Worm (Caenorhabditis elegans) whole organism, L1 larva: ENCODE measurements around the gene acs-3.

Experiments used
- C04F5.9 ChIP-seq: sonication (generic microtip); optimal IDR thresholded peaks from 2 replicates; lab custom pipeline; 2016; ENCODE audit warnings: missing genetic modification characterization, missing compliant biosample characterization
- C16A3.4 ChIP-seq: fragments of 150-350 bp; optimal IDR thresholded peaks from 2 replicates; lab custom pipeline; 2014; ENCODE audit warnings: missing biosample characterization, missing genetic modification characterization
- F16B12.6 ChIP-seq: fragments of 150-350 bp; optimal IDR thresholded peaks from 2 replicates; lab custom pipeline; 2014; ENCODE audit warnings: missing biosample characterization, missing genetic modification characterization
- Y116A8C.19 ChIP-seq: sonication (generic microtip); optimal IDR thresholded peaks from 2 replicates; lab custom pipeline; 2016; ENCODE audit warnings: missing compliant biosample characterization, missing genetic modification characterization, borderline replicate concordance
- aly-2 ChIP-seq: fragments of 150-350 bp; optimal IDR thresholded peaks from 2 replicates; lab custom pipeline; 2014; ENCODE audit warnings: missing biosample characterization, missing genetic modification characterization
- ces-1 ChIP-seq: fragments of 150-350 bp; optimal IDR thresholded peaks from 2 replicates; lab custom pipeline; 2014; ENCODE audit warnings: missing biosample characterization, missing genetic modification reagents, missing genetic modification characterization
- dpl-1 ChIP-seq, 3 experiments: fragments of 150-350 bp in 2 of 3; sonication (generic microtip) in 1 of 3; optimal IDR thresholded peaks; 2 replicates each; lab custom pipeline; 2014 to 2017; ENCODE audit warnings: missing biosample characterization in 3 of 3, missing genetic modification characterization in 3 of 3, missing genetic modification reagents in 3 of 3
- dsc-1 ChIP-seq: sonication (generic microtip); optimal IDR thresholded peaks from 2 replicates; lab custom pipeline; 2016; ENCODE audit warnings: mild to moderate bottlenecking, missing genetic modification characterization, missing compliant biosample characterization
- efl-1 ChIP-seq, 4 experiments: fragments of 150-350 bp; optimal IDR thresholded peaks in 3 of 4; peaks in 1 of 4; 1 replicate in 1 of 4; 2 replicates in 3 of 4; lab custom pipeline; 2014; ENCODE audit warnings: missing biosample characterization in 2 of 4, missing genetic modification characterization in 2 of 4, missing genetic modification reagents in 2 of 4
- egl-13 ChIP-seq: sonication (generic microtip); optimal IDR thresholded peaks from 2 replicates; lab custom pipeline; 2016; ENCODE audit warnings: missing genotype, missing genetic modification reagents, missing genetic modification characterization, missing compliant biosample characterization
- egl-27 ChIP-seq, 2 experiments: fragments of 150-350 bp in 1 of 2; sonication (generic microtip); optimal IDR thresholded peaks; 3 replicates each; lab custom pipeline; 2017 to 2018; ENCODE audit warnings: missing biosample characterization in 2 of 2, missing genetic modification characterization in 2 of 2, missing genetic modification reagents in 2 of 2
- elt-2 ChIP-seq: sonication (generic microtip); optimal IDR thresholded peaks from 2 replicates; lab custom pipeline; 2016; ENCODE audit warnings: missing genetic modification characterization, mild to moderate bottlenecking, inconsistent platforms, missing compliant biosample characterization, missing genetic modification reagents
- elt-3 ChIP-seq, 6 experiments: fragments of 150-350 bp in 1 of 6; sonication (generic microtip); optimal IDR thresholded peaks; 2 replicates each; lab custom pipeline; 2017 to 2018; ENCODE audit warnings: missing biosample characterization in 6 of 6, missing genetic modification characterization in 6 of 6, inconsistent platforms in 1 of 6
- fkh-10 ChIP-seq: sonication (generic microtip); optimal IDR thresholded peaks from 2 replicates; lab custom pipeline; 2017; ENCODE audit warnings: missing biosample characterization, missing genetic modification reagents, missing genetic modification characterization
- fkh-8 ChIP-seq: sonication (generic microtip); optimal IDR thresholded peaks from 2 replicates; lab custom pipeline; 2016; ENCODE audit warnings: mild to moderate bottlenecking, missing genetic modification characterization, missing compliant biosample characterization
- fos-1 ChIP-seq: fragments of 150-350 bp; optimal IDR thresholded peaks from 2 replicates; lab custom pipeline; 2014; ENCODE audit warnings: missing biosample characterization, missing genetic modification characterization
- grh-1 ChIP-seq: fragments of 200-800 bp; sonication (Bioruptor generic); IDR thresholded peaks from 2 replicates; pipeline ENCODE4 v1.3.6; 2022; ENCODE audit warnings: missing genetic modification reagents, missing genetic modification characterization, missing compliant biosample characterization
- hlh-4 ChIP-seq: sonication (generic microtip); optimal IDR thresholded peaks from 2 replicates; lab custom pipeline; 2016; ENCODE audit warnings: mild to moderate bottlenecking, missing genetic modification characterization, missing compliant biosample characterization
- isw-1 ChIP-seq: fragments of 200-800 bp; sonication (Bioruptor generic); IDR thresholded peaks from 2 replicates; pipeline ENCODE4 v1.3.6; 2022; ENCODE audit warnings: missing genetic modification characterization, missing compliant biosample characterization
- jun-1 ChIP-seq: fragments of 150-350 bp; optimal IDR thresholded peaks from 2 replicates; lab custom pipeline; 2014; ENCODE audit warnings: missing biosample characterization, missing genetic modification reagents, missing genetic modification characterization
- lin-13 ChIP-seq: fragments of 150-350 bp; optimal IDR thresholded peaks from 2 replicates; lab custom pipeline; 2014; ENCODE audit warnings: missing biosample characterization, missing genetic modification reagents, missing genetic modification characterization
- lin-14 ChIP-seq: fragments of 200-800 bp; sonication (Bioruptor generic); optimal IDR thresholded peaks from 2 replicates; lab custom pipeline; 2018; ENCODE audit warnings: mild to moderate bottlenecking, missing genetic modification characterization, moderate library complexity, missing compliant biosample characterization
- lin-15B ChIP-seq: fragments of 150-350 bp; sonication (generic microtip); optimal IDR thresholded peaks from 3 replicates; lab custom pipeline; 2014; ENCODE audit warnings: missing biosample characterization, missing genetic modification characterization
- lin-35 ChIP-seq, 2 experiments: fragments of 150-350 bp; optimal IDR thresholded peaks; 2 replicates each; lab custom pipeline; 2014; ENCODE audit warnings: missing biosample characterization in 2 of 2, missing genetic modification characterization in 2 of 2, missing genetic modification reagents in 2 of 2
- lin-39 ChIP-seq: fragments of 150-350 bp; optimal IDR thresholded peaks from 2 replicates; lab custom pipeline; 2014; ENCODE audit warnings: missing biosample characterization, missing genetic modification reagents, missing genetic modification characterization
- lir-3 ChIP-seq: sonication (generic microtip); optimal IDR thresholded peaks from 2 replicates; lab custom pipeline; 2016; ENCODE audit warnings: mild to moderate bottlenecking, missing genetic modification characterization, moderate library complexity, missing compliant biosample characterization; ENCODE audit not compliant: poor library complexity
- mdl-1 ChIP-seq, 2 experiments: fragments of 150-350 bp; optimal IDR thresholded peaks; 2 replicates each; lab custom pipeline; 2014 to 2017; ENCODE audit warnings: missing biosample characterization in 2 of 2, missing genetic modification characterization in 2 of 2, inconsistent platforms in 1 of 2
- nhr-20 ChIP-seq: sonication (generic microtip); optimal IDR thresholded peaks from 2 replicates; lab custom pipeline; 2016; ENCODE audit warnings: mild to moderate bottlenecking, missing genetic modification characterization, missing compliant biosample characterization
- nhr-28 ChIP-seq: fragments of 150-350 bp; optimal IDR thresholded peaks from 2 replicates; lab custom pipeline; 2014; ENCODE audit warnings: missing biosample characterization, missing genetic modification characterization
- nhr-47 ChIP-seq: sonication (generic microtip); optimal IDR thresholded peaks from 2 replicates; lab custom pipeline; 2016; ENCODE audit warnings: mild to moderate bottlenecking, missing genetic modification characterization, moderate library complexity, missing compliant biosample characterization
- nhr-71 ChIP-seq: sonication (generic microtip); optimal IDR thresholded peaks from 2 replicates; lab custom pipeline; 2016; ENCODE audit warnings: mild to moderate bottlenecking, missing genetic modification characterization, moderate library complexity, missing compliant biosample characterization
- nhr-76 ChIP-seq: sonication (generic microtip); optimal IDR thresholded peaks from 2 replicates; lab custom pipeline; 2017; ENCODE audit warnings: missing biosample characterization, missing genetic modification characterization
- nhr-85 ChIP-seq: sonication (generic microtip); peaks from one replicate; lab custom pipeline; 2016; ENCODE audit warnings: missing genetic modification characterization, inconsistent platforms, missing compliant biosample characterization
- pqm-1 ChIP-seq: sonication (generic microtip); optimal IDR thresholded peaks from 3 replicates; lab custom pipeline; 2017; ENCODE audit warnings: missing biosample characterization, missing genetic modification characterization
- skn-1 ChIP-seq: fragments of 150-350 bp; optimal IDR thresholded peaks from 2 replicates; lab custom pipeline; 2014; ENCODE audit warnings: missing biosample characterization, missing genetic modification characterization
- snpc-4 ChIP-seq: fragments of 150-350 bp; optimal IDR thresholded peaks from 2 replicates; lab custom pipeline; 2014; ENCODE audit warnings: missing biosample characterization, missing genetic modification characterization
- snu-23 ChIP-seq: sonication (generic microtip); optimal IDR thresholded peaks from 2 replicates; lab custom pipeline; 2016; ENCODE audit warnings: missing genetic modification characterization, missing compliant biosample characterization
- sox-4 ChIP-seq: sonication (generic microtip); optimal IDR thresholded peaks from 2 replicates; lab custom pipeline; 2016; ENCODE audit warnings: missing genetic modification characterization, missing compliant biosample characterization
- sptf-1 ChIP-seq: fragments of 150-350 bp; optimal IDR thresholded peaks from 2 replicates; lab custom pipeline; 2014; ENCODE audit warnings: missing biosample characterization, missing genetic modification characterization
- sup-37 ChIP-seq: fragments of 200-800 bp; sonication (Bioruptor generic); optimal IDR thresholded peaks from 2 replicates; lab custom pipeline; 2018; ENCODE audit warnings: mild to moderate bottlenecking, missing genetic modification characterization, missing compliant biosample characterization
- tlp-1 ChIP-seq: fragments of 150-350 bp; optimal IDR thresholded peaks from 2 replicates; lab custom pipeline; 2014; ENCODE audit warnings: missing biosample characterization, missing genetic modification characterization
- vab-15 ChIP-seq: sonication (generic microtip); optimal IDR thresholded peaks from 2 replicates; lab custom pipeline; 2017; ENCODE audit warnings: missing genotype, mild to moderate bottlenecking, missing genetic modification characterization, missing compliant biosample characterization
- xbp-1 ChIP-seq: sonication (generic microtip); optimal IDR thresholded peaks from 2 replicates; lab custom pipeline; 2016; ENCODE audit warnings: missing genetic modification characterization, missing compliant biosample characterization
- zag-1 ChIP-seq: fragments of 150-350 bp; optimal IDR thresholded peaks from 2 replicates; lab custom pipeline; 2014; ENCODE audit warnings: missing biosample characterization, missing genetic modification characterization

Gene acs-3

DNA sequence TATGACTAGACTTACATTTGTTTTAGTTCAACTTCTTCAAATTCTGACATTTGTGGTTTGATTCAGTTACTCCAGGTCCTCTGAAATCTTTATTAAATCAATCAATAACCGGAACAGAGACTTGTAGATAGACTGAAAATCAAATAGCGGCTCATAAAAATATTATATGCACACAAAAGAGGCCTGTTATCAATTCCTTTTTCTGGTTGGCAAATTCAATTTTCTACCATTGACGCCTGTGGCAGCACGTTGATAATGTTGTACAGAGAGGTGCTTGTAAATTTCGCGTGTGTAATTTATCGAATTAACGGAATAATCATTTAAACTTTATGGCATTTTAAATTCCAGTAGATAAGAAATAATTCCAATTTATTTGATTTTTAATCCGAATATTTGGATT lies 17.6 kb downstream of the acs-3 start, which contains the start of gene T08B1.1:
T08B1.1 (minus strand) TSS at position 92 of the 400 bp plus-strand sequence.
- TF ChIP-seq lin-15B (tag; lab: Kevin White, UChicago) (no peak), isw-1 (no peak), jun-1 (tag; lab: Kevin White, UChicago) (no peak), elt-2 (tag; lab: Kevin White, UChicago) (peak; percentile 80), F16B12.6 (no peak)

DNA sequence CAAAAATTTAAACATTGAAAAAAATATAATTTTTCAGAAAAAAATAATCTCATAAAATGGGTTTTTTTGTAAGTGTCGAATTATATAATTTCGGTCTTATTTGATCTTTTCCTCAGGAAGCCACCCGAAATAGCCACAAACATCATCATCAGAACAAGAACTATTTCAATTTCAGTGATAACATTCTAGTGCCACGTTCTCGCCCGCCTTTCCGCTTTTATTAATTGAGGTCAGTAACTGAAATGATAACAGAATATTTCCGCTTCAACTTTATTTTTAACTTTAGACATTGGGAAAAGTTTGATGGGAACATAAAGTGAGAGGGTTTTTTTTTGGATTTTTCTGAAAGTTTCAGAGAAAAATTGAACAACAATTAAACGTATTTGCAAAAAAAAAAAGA lies 19.9 kb downstream of the acs-3 start:
- TF ChIP-seq mdl-1 (tag; optimal IDR thresholded peaks at IDR 0.05; lab: Kevin White, UChicago) (no peak), nhr-76 (tag; lab: Kevin White, UChicago) (no peak), C04F5.9 (no peak), elt-2 (tag; lab: Kevin White, UChicago) (peak; percentile 31), dsc-1 (tag; lab: Kevin White, UChicago) (no peak), grh-1 (GFP tag; lab: Robert Waterston, UW) (no peak), sptf-1 (no peak)

DNA sequence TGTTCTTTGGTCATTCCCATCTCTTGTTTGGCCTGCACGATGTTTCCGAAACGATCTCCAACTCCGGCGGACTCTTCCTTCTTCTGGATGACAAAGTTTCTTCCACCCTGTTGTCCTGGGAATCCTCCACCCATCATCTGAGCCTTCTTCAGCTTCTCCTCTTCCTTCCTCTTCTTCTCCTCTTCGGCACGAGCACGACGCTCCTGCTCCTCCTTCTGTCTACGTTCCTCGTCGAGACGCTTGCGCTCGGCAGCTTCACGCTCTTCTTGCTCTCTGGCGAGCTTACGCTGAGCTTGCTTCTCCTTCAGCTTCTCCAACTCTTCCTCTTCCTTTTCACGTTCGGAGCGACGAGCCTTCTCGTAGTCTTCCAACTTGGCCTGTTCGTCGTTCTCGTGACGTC lies 22.1 kb downstream of the acs-3 start:
- no peak for TF ChIP-seq lin-13 (GFP tag; lab: Kevin White, UChicago)
- no peak for TF ChIP-seq nhr-85 (tag; lab: Kevin White, UChicago)
- no peak for TF ChIP-seq efl-1 (optimal IDR thresholded peaks at IDR 0.05; lab: Kevin White, UChicago)
- peak in 1 of 2 experiments; percentile 64 for TF ChIP-seq efl-1 (GFP tag; optimal IDR thresholded peaks at IDR 0.05 in 1 of 2; lab: Kevin White, UChicago)
- TF ChIP-seq vab-15 (tag; lab: Kevin White, UChicago), result no peak
- TF ChIP-seq xbp-1 (tag; lab: Kevin White, UChicago), result no peak
- no peak for TF ChIP-seq zag-1 (tag; lab: Kevin White, UChicago)
- TF ChIP-seq, all 84 proteins: peak for 1

DNA sequence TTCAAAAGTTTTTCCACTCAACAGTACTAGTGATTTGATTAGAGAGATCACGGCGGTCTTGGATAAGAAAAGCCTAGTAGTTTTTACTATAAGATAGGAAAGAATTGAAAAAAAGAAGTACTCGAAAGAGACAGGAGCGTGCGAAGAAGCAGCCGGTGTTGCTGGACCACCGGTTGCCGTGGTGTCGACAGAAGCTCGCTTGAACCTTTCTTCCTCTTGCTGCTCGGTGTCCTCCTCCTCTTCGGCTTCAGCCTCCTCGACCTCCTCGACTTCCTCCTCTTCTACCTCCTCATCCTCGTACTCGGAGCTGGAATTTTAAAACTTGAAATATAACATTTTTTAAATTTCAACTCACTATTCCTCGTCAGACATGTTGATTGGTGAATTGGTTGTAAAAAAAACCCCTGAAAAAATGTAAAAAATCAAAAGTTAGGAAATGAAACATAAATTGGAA lies 23.2 kb downstream of the acs-3 start, which contains the start of gene tnt-4:
tnt-4 (minus strand) TSS at position 404 of the 454 bp plus-strand sequence.
- TF ChIP-seq elt-3 (tag; optimal IDR thresholded peaks at IDR 0.05; lab: Kevin White, UChicago) (no peak), lin-39 (no peak), nhr-76 (tag; lab: Kevin White, UChicago) (no peak), aly-2 (tag; lab: Kevin White, UChicago) (no peak), pqm-1 (tag; lab: Kevin White, UChicago) (no peak), skn-1 (tag; lab: Kevin White, UChicago) (no peak), egl-27 (tag; optimal IDR thresholded peaks at IDR 0.05; lab: Kevin White, UChicago) (no peak), snpc-4 (no peak), snu-23 (no peak), mdl-1 (tag; optimal IDR thresholded peaks at IDR 0.05; lab: Kevin White, UChicago) (no peak), fkh-10 (no peak), nhr-47 (tag; lab: Kevin White, UChicago) (no peak), nhr-85 (tag; lab: Kevin White, UChicago) (no peak), sox-4 (tag; lab: Kevin White, UChicago) (no peak), fos-1 (tag; lab: Kevin White, UChicago) (no peak), egl-13 (tag; lab: Kevin White, UChicago) (no peak)

DNA sequence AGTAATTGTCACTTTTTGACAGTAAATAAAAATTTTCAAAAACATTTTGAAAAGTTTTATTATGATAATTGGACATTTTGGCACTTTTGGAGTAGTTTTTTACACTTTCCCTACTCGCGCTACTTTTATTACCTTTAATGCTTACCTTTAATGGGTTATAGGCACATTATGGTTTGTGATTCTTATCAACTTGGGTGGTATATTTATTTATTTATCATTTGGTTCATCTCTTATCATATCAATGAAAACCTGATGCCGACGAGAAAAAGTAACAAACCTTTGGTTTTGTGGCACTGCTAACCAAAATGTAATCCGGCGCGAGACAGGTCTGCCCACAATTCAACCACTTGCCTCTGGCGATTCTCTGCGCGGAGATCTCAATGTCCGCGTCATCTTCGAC lies 29.0 kb downstream of the acs-3 start:
- TF ChIP-seq elt-3 (tag; optimal IDR thresholded peaks at IDR 0.05; lab: Kevin White, UChicago) (peak in 3 of 6 experiments; percentile 32 to 56 (median 37)), lin-35 (GFP tag; optimal IDR thresholded peaks at IDR 0.05; lab: Kevin White, UChicago) (no peak), elt-2 (tag; lab: Kevin White, UChicago) (peak; percentile 45), nhr-28 (tag; lab: Kevin White, UChicago) (no peak), dpl-1 (GFP tag; optimal IDR thresholded peaks at IDR 0.05; lab: Kevin White, UChicago) (no peak), nhr-71 (tag; lab: Kevin White, UChicago) (peak; percentile 2), C16A3.4 (tag; lab: Kevin White, UChicago) (no peak), nhr-76 (tag; lab: Kevin White, UChicago) (no peak), lin-39 (no peak), sup-37 (no peak), lir-3 (tag; lab: Kevin White, UChicago) (no peak), mdl-1 (tag; optimal IDR thresholded peaks at IDR 0.05; lab: Kevin White, UChicago) (no peak), hlh-4 (tag; lab: Kevin White, UChicago) (no peak), ces-1 (no peak), lin-14 (GFP tag; lab: Kevin White, UChicago) (peak; percentile 49), nhr-20 (tag; lab: Kevin White, UChicago) (peak; percentile 19), Y116A8C.19 (tag; lab: Kevin White, UChicago) (no peak), fkh-8 (tag; lab: Kevin White, UChicago) (no peak), tlp-1 (tag; lab: Kevin White, UChicago) (no peak)
